Fruit fly (Drosophila melanogaster) whole organism, embryonic: ENCODE measurements around the gene serp.
"Not testable (repeated sequence)": the region's sequence is repeated elsewhere in the genome, so short reads cannot be mapped to it uniquely, and the experiment has no call there.

Experiments
- Abd-B ChIP-seq: fragments of 200-800 bp; sonication (Bioruptor generic); optimal IDR thresholded peaks from 2 replicates; lab custom pipeline; 2018; ENCODE audit warnings: missing biosample characterization, mild to moderate bottlenecking, missing genetic modification characterization, moderate library complexity
- Bteb2 ChIP-seq: fragments of 200-800 bp; sonication (Bioruptor generic); optimal IDR thresholded peaks from 2 replicates; lab custom pipeline; 2016; ENCODE audit warnings: missing biosample characterization, missing genetic modification characterization
- CG11696 ChIP-seq: fragments of 200-800 bp; sonication (Bioruptor generic); IDR thresholded peaks from 2 replicates; pipeline ENCODE4 v1.3.6; 2022; ENCODE audit warnings: missing biosample characterization, missing genetic modification characterization
- CG11723 ChIP-seq: fragments of 200-800 bp; sonication (Bioruptor generic); optimal IDR thresholded peaks from 2 replicates; lab custom pipeline; 2017; ENCODE audit warnings: missing biosample characterization, mild to moderate bottlenecking, missing genetic modification characterization
- CG12155 ChIP-seq: fragments of 200-800 bp; sonication (Bioruptor generic); optimal IDR thresholded peaks from 3 replicates; lab custom pipeline; 2016; ENCODE audit warnings: missing biosample characterization, missing genetic modification characterization
- CG13424 ChIP-seq: fragments of 200-800 bp; sonication (Bioruptor generic); optimal IDR thresholded peaks from 2 replicates; lab custom pipeline; 2019; ENCODE audit warnings: missing biosample characterization, mild to moderate bottlenecking, missing genetic modification characterization, moderate library complexity
- CG15269 ChIP-seq: fragments of 200-800 bp; sonication (Bioruptor generic); optimal IDR thresholded peaks from 2 replicates; lab custom pipeline; 2018; ENCODE audit warnings: missing biosample characterization, mild to moderate bottlenecking, missing genetic modification characterization, moderate library complexity
- CG17385 ChIP-seq: fragments of 200-800 bp; sonication (Bioruptor generic); optimal IDR thresholded peaks from 3 replicates; lab custom pipeline; 2018; ENCODE audit warnings: missing biosample characterization, mild to moderate bottlenecking, missing genetic modification characterization
- CG18476 ChIP-seq: fragments of 200-800 bp; sonication (Bioruptor generic); optimal IDR thresholded peaks from 2 replicates; lab custom pipeline; 2016; ENCODE audit warnings: missing biosample characterization, mild to moderate bottlenecking, missing genetic modification characterization
- CG18764 ChIP-seq: fragments of 200-800 bp; sonication (Bioruptor generic); optimal IDR thresholded peaks from 3 replicates; lab custom pipeline; 2016; ENCODE audit warnings: missing biosample characterization, missing genetic modification characterization
- CG32772 ChIP-seq: fragments of 200-800 bp; sonication (Bioruptor generic); IDR thresholded peaks from 2 replicates; pipeline ENCODE4 v1.3.6; 2022; ENCODE audit warnings: missing biosample characterization, missing genetic modification characterization
- CG42726 ChIP-seq: fragments of 200-800 bp; sonication (Bioruptor generic); IDR thresholded peaks from 2 replicates; pipeline ENCODE4 v1.3.6; 2022; ENCODE audit warnings: missing biosample characterization, missing genetic modification characterization; ENCODE audit not compliant: partially characterized antibody
- CG6765 ChIP-seq: fragments of 200-800 bp; sonication (Bioruptor generic); optimal IDR thresholded peaks from 3 replicates; lab custom pipeline; 2017; ENCODE audit warnings: missing biosample characterization, mild to moderate bottlenecking, missing genetic modification characterization
- CG8478 ChIP-seq: fragments of >200 bp; optimal IDR thresholded peaks from 2 replicates; lab custom pipeline; 2018
- CG9932 ChIP-seq: fragments of 200-800 bp; sonication (Bioruptor generic); IDR thresholded peaks from 2 replicates; pipeline ENCODE4 v1.3.6; 2022; ENCODE audit warnings: missing biosample characterization, missing genetic modification characterization
- ERR ChIP-seq: fragments of 200-800 bp; sonication (Bioruptor generic); optimal IDR thresholded peaks from 2 replicates; lab custom pipeline; 2016; ENCODE audit warnings: missing biosample characterization, missing genetic modification characterization
- Eip74EF ChIP-seq, 2 experiments: fragments of 200-800 bp in 1 of 2; fragments of >200 bp in 1 of 2; sonication (Bioruptor generic) in 1 of 2; optimal IDR thresholded peaks; 2 replicates each; lab custom pipeline; 2017 to 2019; ENCODE audit warnings: missing biosample characterization in 2 of 2, missing genetic modification characterization in 2 of 2, mild to moderate bottlenecking in 1 of 2, moderate library complexity in 1 of 2
- Ets65A ChIP-seq: fragments of 200-800 bp; sonication (Bioruptor generic); peaks from one replicate; lab custom pipeline; 2016; ENCODE audit warnings: missing biosample characterization, missing genetic modification characterization
- Gug ChIP-seq: fragments of 200-800 bp; sonication (Bioruptor generic); IDR thresholded peaks from 4 replicates; pipeline ENCODE4 v1.3.6; 2022; ENCODE audit warnings: missing biosample characterization, missing genetic modification characterization
- HLH4C ChIP-seq: fragments of 200-800 bp; sonication (Bioruptor generic); IDR thresholded peaks from 3 replicates; pipeline ENCODE4 v1.3.6; 2022; ENCODE audit warnings: missing biosample characterization, missing genetic modification characterization; ENCODE audit not compliant: partially characterized antibody
- Hr3 ChIP-seq: fragments of 200-800 bp; sonication (Bioruptor generic); optimal IDR thresholded peaks from 3 replicates; lab custom pipeline; 2016; ENCODE audit warnings: missing biosample characterization, missing genetic modification characterization
- MESR4 ChIP-seq: fragments of 200-800 bp; sonication (Bioruptor generic); optimal IDR thresholded peaks from 2 replicates; lab custom pipeline; 2018; ENCODE audit warnings: missing biosample characterization, mild to moderate bottlenecking, missing genetic modification characterization, moderate library complexity
- Nf-YA ChIP-seq: fragments of 200-800 bp; sonication (Bioruptor generic); IDR thresholded peaks from 2 replicates; pipeline ENCODE4 v1.3.6; 2022; ENCODE audit warnings: missing biosample characterization, missing genetic modification characterization
- Oaz ChIP-seq: fragments of 200-800 bp; sonication (Bioruptor generic); IDR thresholded peaks from 2 replicates; pipeline ENCODE4 v1.3.6; 2022; ENCODE audit warnings: missing biosample characterization, missing genetic modification characterization
- Ssrp ChIP-seq: fragments of 200-800 bp; sonication (Bioruptor generic); optimal IDR thresholded peaks from 2 replicates; lab custom pipeline; 2018; ENCODE audit warnings: missing biosample characterization, mild to moderate bottlenecking, missing genetic modification characterization, moderate library complexity
- ato ChIP-seq: fragments of 200-800 bp; sonication (Bioruptor generic); IDR thresholded peaks from 2 replicates; pipeline ENCODE4 v1.3.6; 2022; ENCODE audit warnings: missing biosample characterization, missing genetic modification characterization; ENCODE audit not compliant: partially characterized antibody
- br ChIP-seq: fragments of >200 bp; optimal IDR thresholded peaks from 2 replicates; lab custom pipeline; 2017
- chinmo ChIP-seq: fragments of 200-800 bp; sonication (Bioruptor generic); IDR thresholded peaks from 4 replicates; pipeline ENCODE4 v1.3.6; 2022; ENCODE audit warnings: missing biosample characterization, missing genetic modification characterization; ENCODE audit not compliant: partially characterized antibody
- dan ChIP-seq: fragments of 200-800 bp; sonication (Bioruptor generic); IDR thresholded peaks from 2 replicates; pipeline ENCODE4 v1.3.6; 2022; ENCODE audit warnings: missing biosample characterization, missing genetic modification characterization
- gcm2 ChIP-seq: fragments of 200-800 bp; sonication (Bioruptor generic); optimal IDR thresholded peaks from 2 replicates; lab custom pipeline; 2016; ENCODE audit warnings: missing biosample characterization, missing genetic modification characterization
- lab ChIP-seq: fragments of 200-800 bp; sonication (Bioruptor generic); optimal IDR thresholded peaks from 3 replicates; lab custom pipeline; 2017; ENCODE audit warnings: missing biosample characterization, missing genetic modification characterization, mild to moderate bottlenecking, moderate library complexity, missing genetic modification reagents
- lmd ChIP-seq: fragments of 200-800 bp; sonication (Bioruptor generic); IDR thresholded peaks from 2 replicates; pipeline ENCODE4 v1.3.6; 2022; ENCODE audit warnings: missing biosample characterization, missing genetic modification characterization
- nerfin-2 ChIP-seq: fragments of 200-800 bp; sonication (Bioruptor generic); IDR thresholded peaks from 2 replicates; pipeline ENCODE4 v1.3.6; 2022; ENCODE audit warnings: missing biosample characterization, missing genetic modification characterization; ENCODE audit not compliant: partially characterized antibody
- pfk ChIP-seq: fragments of 200-800 bp; sonication (Bioruptor generic); optimal IDR thresholded peaks from 2 replicates; lab custom pipeline; 2018; ENCODE audit warnings: missing biosample characterization, mild to moderate bottlenecking, missing genetic modification characterization, moderate library complexity
- pho ChIP-seq: fragments of 200-800 bp; sonication (Bioruptor generic); optimal IDR thresholded peaks from 2 replicates; lab custom pipeline; 2016; ENCODE audit warnings: missing biosample characterization, missing genetic modification characterization
- psq ChIP-seq: fragments of 200-800 bp; sonication (Bioruptor generic); optimal IDR thresholded peaks from 2 replicates; lab custom pipeline; 2017; ENCODE audit warnings: missing biosample characterization, missing genetic modification characterization
- run ChIP-seq: fragments of 200-800 bp; sonication (Bioruptor generic); optimal IDR thresholded peaks from 3 replicates; lab custom pipeline; 2018; ENCODE audit warnings: missing biosample characterization, mild to moderate bottlenecking, missing genetic modification characterization
- sd ChIP-seq: fragments of 200-800 bp; sonication (Bioruptor generic); optimal IDR thresholded peaks from 3 replicates; lab custom pipeline; 2018; ENCODE audit warnings: missing biosample characterization, mild to moderate bottlenecking, missing genetic modification characterization, moderate library complexity
- slp2 ChIP-seq: fragments of 200-800 bp; sonication (Bioruptor generic); optimal IDR thresholded peaks from 2 replicates; lab custom pipeline; 2016; ENCODE audit warnings: missing biosample characterization, missing genetic modification characterization
- sr ChIP-seq: fragments of 200-800 bp; sonication (Bioruptor generic); IDR thresholded peaks from 3 replicates; pipeline ENCODE4 v1.3.6; 2022; ENCODE audit warnings: missing biosample characterization, missing genetic modification characterization
- ssp ChIP-seq: fragments of 200-800 bp; sonication (Bioruptor generic); IDR thresholded peaks from 2 replicates; pipeline ENCODE4 v1.3.6; 2022; ENCODE audit warnings: missing biosample characterization, missing genetic modification characterization
- stc ChIP-seq: fragments of 200-800 bp; sonication (Bioruptor generic); IDR thresholded peaks from 2 replicates; pipeline ENCODE4 v1.3.6; 2022; ENCODE audit warnings: missing biosample characterization, missing genetic modification characterization
- tna ChIP-seq: fragments of 200-800 bp; sonication (Bioruptor generic); IDR thresholded peaks from 2 replicates; pipeline ENCODE4 v1.3.6; 2022; ENCODE audit warnings: missing biosample characterization, missing genetic modification characterization; ENCODE audit not compliant: partially characterized antibody
- trh ChIP-seq: fragments of 200-800 bp; sonication (Bioruptor generic); optimal IDR thresholded peaks from 2 replicates; lab custom pipeline; 2016; ENCODE audit warnings: missing biosample characterization, missing genetic modification characterization
- zen2 ChIP-seq: fragments of 200-800 bp; sonication (Bioruptor generic); IDR thresholded peaks from 3 replicates; pipeline ENCODE4 v1.3.6; 2022; ENCODE audit warnings: missing biosample characterization, missing genetic modification characterization; ENCODE audit not compliant: partially characterized antibody

Gene serp

DNA sequence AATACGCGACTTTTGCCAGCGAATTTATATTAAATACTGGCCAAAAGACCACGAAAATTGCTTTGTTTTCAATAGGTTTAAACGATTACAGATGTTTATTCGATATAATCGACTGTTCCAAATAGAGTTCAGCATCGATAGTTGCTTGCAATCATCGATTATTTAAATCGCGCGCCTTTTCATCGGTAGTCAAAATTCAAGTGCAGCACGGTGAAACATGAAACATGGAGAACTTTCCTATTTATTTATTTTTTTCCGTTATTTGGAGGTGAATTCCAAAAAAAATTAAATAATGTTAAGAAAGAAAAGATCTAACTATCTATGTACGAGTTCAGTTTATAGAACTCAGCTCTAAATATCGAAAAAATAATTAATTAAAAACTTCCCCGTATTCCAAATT lies 10.4 kb upstream of the serp start, which contains the start of gene Trpml:
Gene Trpml (minus strand): TSS at position 101 of the 400 bp plus-strand sequence.
- not testable (repeated sequence) for TF ChIP-seq MESR4; Bteb2; zen2 (GFP tag; lab: Robert Waterston, UW)

DNA sequence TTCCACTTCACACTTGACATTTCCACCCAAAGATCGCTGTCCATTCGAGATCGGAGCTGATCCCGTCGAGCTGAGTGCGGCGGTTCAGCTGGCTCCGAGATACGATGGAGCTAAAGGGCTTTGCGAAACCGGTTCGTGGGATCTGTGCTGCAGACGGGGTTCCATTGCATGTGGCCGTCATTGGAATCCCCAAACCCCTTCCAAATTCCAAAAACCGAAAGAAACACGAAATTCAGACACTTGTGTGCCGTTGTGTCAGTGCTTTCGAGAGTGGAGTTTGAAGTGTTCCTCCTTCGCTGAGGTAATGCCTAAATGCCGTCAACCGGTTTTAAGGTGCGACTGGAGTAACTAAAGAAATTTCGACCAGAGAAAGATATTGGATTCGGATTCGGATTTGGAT lies 2.9 kb downstream of the serp start:
- 0 out of 3 replicates have a peak, but pooled peaks have one; percentile 38 for TF ChIP-seq sr (GFP tag; lab: Robert Waterston, UW)
- TF ChIP-seq br (lab: Kevin White, UChicago) = no peak
- TF ChIP-seq CG15269 = peak; percentile 38
- no peak for TF ChIP-seq CG42726 (GFP tag; lab: Robert Waterston, UW)
- no peak for TF ChIP-seq CG8478 (lab: Kevin White, UChicago)
- no peak for TF ChIP-seq pfk
- peak; percentile 65 for TF ChIP-seq Ets65A
- no peak for TF ChIP-seq trh
- 0 out of 4 replicates have a peak, but pooled peaks have one; percentile 14 for TF ChIP-seq chinmo (GFP tag; lab: Robert Waterston, UW)
- no peak for TF ChIP-seq Hr3 (GFP tag; lab: Kevin White, UChicago)
- peak; percentile 50 for TF ChIP-seq sd (tag; lab: Kevin White, UChicago)

DNA sequence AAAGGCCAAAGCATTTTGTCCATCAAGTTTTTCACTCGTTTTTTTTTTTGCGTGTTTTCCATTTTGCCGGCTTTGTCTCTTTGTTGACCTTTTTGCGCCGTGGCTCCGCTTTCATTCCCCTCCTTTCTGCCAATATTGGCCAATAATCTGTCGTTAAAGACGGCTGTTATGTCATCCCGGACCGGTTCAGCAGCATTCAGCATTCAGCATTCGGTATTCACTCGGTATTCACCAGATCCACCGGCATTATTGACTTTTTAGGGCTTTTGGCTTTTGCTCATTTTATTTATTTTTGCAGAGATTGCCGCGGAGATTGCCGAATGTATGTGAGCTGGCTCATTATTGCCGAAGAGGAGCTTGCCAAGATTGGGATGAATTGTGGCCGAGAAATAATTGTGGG lies 4.5 kb downstream of the serp start:
- TF ChIP-seq CG9932 (GFP tag; lab: Robert Waterston, UW) (peak; percentile 49), Eip74EF (GFP tag; optimal IDR thresholded peaks at IDR 0.05; lab: Kevin White, UChicago) (no peak), Oaz (GFP tag; lab: Robert Waterston, UW) (no peak), stc (GFP tag; lab: Robert Waterston, UW) (no peak), ssp (GFP tag; lab: Robert Waterston, UW) (no peak), CG11696 (GFP tag; lab: Robert Waterston, UW) (no peak)

DNA sequence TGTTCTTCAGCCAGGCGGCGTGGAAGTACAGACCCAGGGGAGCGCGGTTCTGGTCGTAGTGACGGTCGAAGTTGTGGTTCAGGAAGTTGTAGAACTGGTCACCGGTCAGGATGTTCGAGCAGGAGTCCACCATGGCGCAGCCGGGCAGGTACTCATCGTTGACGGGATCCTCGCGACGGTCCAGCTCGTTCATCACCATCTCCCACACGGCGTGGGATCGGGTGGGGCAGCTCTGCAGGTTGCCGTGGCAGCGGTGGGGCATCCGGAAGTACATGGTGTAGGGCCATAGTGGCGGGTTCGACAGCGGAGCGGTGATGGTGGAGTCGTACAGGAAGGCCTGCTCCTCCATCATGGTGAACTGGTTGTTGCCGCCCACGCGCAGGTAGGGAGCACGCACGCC lies 6.2 kb downstream of the serp start:
- peak; percentile 20; the same call in 1 of the 3 replicates for TF ChIP-seq sr (GFP tag; lab: Robert Waterston, UW)
- TF ChIP-seq slp2 = no peak
- TF ChIP-seq chinmo (GFP tag; lab: Robert Waterston, UW) = 0 out of 4 replicates have a peak, but pooled peaks have one; percentile 18
- peak; percentile 83 for TF ChIP-seq Ets65A
- TF ChIP-seq CG8478 (lab: Kevin White, UChicago) = peak; percentile 68
- no peak for TF ChIP-seq lmd (GFP tag; lab: Robert Waterston, UW)
- TF ChIP-seq CG18764 (GFP tag; lab: Kevin White, UChicago) = no peak
- TF ChIP-seq Abd-B (GFP tag; lab: Kevin White, UChicago) = no peak

DNA sequence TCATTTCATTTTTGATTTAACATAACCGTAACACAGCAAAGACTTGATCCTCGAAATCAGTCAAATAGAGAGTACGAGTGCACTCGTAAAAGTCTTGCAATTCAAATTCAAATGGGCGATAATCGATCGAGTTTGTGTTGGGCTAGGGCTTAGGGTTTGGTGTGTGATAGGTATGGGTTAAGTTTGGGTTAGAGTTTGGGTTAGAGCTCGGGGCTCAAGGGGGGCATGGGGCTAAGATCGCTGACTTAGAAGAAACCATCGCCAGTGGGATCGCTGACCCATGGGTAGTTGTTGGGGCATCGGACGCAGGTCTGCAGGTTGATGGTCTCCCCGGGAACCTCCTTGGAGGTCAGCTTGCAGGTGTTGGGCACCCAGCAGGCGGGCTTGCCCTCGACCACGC lies 6.7 kb downstream of the serp start:
- no peak for TF ChIP-seq CG12155
- TF ChIP-seq psq = no peak
- TF ChIP-seq CG18476 (GFP tag; lab: Kevin White, UChicago) = no peak
- no peak for TF ChIP-seq CG11723 (GFP tag; lab: Kevin White, UChicago)
- TF ChIP-seq gcm2 (GFP tag; lab: Kevin White, UChicago) = no peak
- no peak for TF ChIP-seq dan (GFP tag; lab: Robert Waterston, UW)
- no peak for TF ChIP-seq Nf-YA
- no peak for TF ChIP-seq pho (GFP tag; lab: Kevin White, UChicago)
- 0 out of 2 replicates have a peak, but pooled peaks have one; percentile 41 for TF ChIP-seq tna (GFP tag; lab: Robert Waterston, UW)
- no peak for TF ChIP-seq Ssrp (tag; lab: Kevin White, UChicago)
- TF ChIP-seq run = no peak
- peak; percentile 63; the same call in 2 of the 3 replicates for TF ChIP-seq HLH4C (GFP tag; lab: Robert Waterston, UW)
- peak; percentile 52 for TF ChIP-seq nerfin-2
- no peak for TF ChIP-seq CG17385
- no peak for TF ChIP-seq ERR (GFP tag; lab: Kevin White, UChicago)
- TF ChIP-seq ato = no peak
- TF ChIP-seq Gug = no peak
- TF ChIP-seq CG13424 (tag; lab: Kevin White, UChicago) = no peak
- no peak for TF ChIP-seq CG6765 (GFP tag; lab: Kevin White, UChicago)
- no peak for TF ChIP-seq CG32772 (GFP tag; lab: Robert Waterston, UW)
- no peak for TF ChIP-seq lab (GFP tag; lab: Kevin White, UChicago)
